Fruit fly (Drosophila melanogaster): ENCODE results near the gene CG6845.

Gene CG6845

dm6 chr3L:129311-129816 lies 16.9 kb upstream of the CG6845 start, which contains the start of gene Pdk1 (continued):
- TF ChIP-seq Mrtf (GFP tag; IDR thresholded peaks at IDR 0.05) (no peak), ap (GFP tag; IDR thresholded peaks at IDR 0.05) (no peak), CG9215 (GFP tag; IDR thresholded peaks at IDR 0.05) (no peak), sd (tag; optimal IDR thresholded peaks at IDR 0.05) (peak; percentile 91), Optix (GFP tag; IDR thresholded peaks at IDR 0.05) (no peak), chinmo (GFP tag; IDR thresholded peaks at IDR 0.05; ENCODE audit: partially characterized antibody) (peak; percentile 84; the same call in 2 of the 4 replicates), cg (GFP tag; optimal IDR thresholded peaks at IDR 0.05) (peak; percentile 23), CG32767 (GFP tag; IDR thresholded peaks at IDR 0.05) (peak; percentile 59; the same call in 1 of the 2 replicates), toy (GFP tag; IDR thresholded peaks at IDR 0.05) (no peak), CG5245 (GFP tag; optimal IDR thresholded peaks at IDR 0.05) (no peak), CG7839 (tag; optimal IDR thresholded peaks at IDR 0.05) (peak; percentile 34), Antp (GFP tag; optimal IDR thresholded peaks at IDR 0.05) (peak; percentile 19), tin (GFP tag; optimal IDR thresholded peaks at IDR 0.05) (no peak), stc (GFP tag; IDR thresholded peaks at IDR 0.05) (peak; percentile 41; the same call in 1 of the 2 replicates), Oaz (GFP tag; IDR thresholded peaks at IDR 0.05) (no peak), HmgZ (tag; optimal IDR thresholded peaks at IDR 0.05) (peak; percentile 34), lov (optimal IDR thresholded peaks at IDR 0.05) (no peak), lov (GFP tag; IDR thresholded peaks at IDR 0.05) (no peak), CG14441 (GFP tag; IDR thresholded peaks at IDR 0.05) (peak; percentile 10; the same call in 1 of the 2 replicates), CG10209 (GFP tag; optimal IDR thresholded peaks at IDR 0.05) (no peak), crol (GFP tag; IDR thresholded peaks at IDR 0.05) (peak; percentile 56; the same call in 1 of the 2 replicates), CG8924 (tag; optimal IDR thresholded peaks at IDR 0.05) (peak; percentile 5), kah (GFP tag; optimal IDR thresholded peaks at IDR 0.05) (peak; percentile 35), crp (GFP tag; optimal IDR thresholded peaks at IDR 0.05) (no peak), CG7556 (GFP tag; optimal IDR thresholded peaks at IDR 0.05) (no peak), CG13624 (GFP tag; optimal IDR thresholded peaks at IDR 0.05) (peak; percentile 19), CG4328 (GFP tag; optimal IDR thresholded peaks at IDR 0.05) (peak; percentile 41), Myb (GFP tag; optimal IDR thresholded peaks at IDR 0.05) (no peak), Rfx (GFP tag; IDR thresholded peaks at IDR 0.05) (peak; percentile 10; the same call in 1 of the 2 replicates), CG12299 (tag; optimal IDR thresholded peaks at IDR 0.05) (peak; percentile 1), Gug (GFP tag; IDR thresholded peaks at IDR 0.05) (no peak), CG17829 (tag; optimal IDR thresholded peaks at IDR 0.05) (peak; percentile 64), CG14050 (GFP tag; IDR thresholded peaks at IDR 0.05) (no peak), CG1832 (GFP tag; optimal IDR thresholded peaks at IDR 0.05) (no peak), CG17359 (tag; optimal IDR thresholded peaks at IDR 0.05) (peak; percentile 37), B-H1 (GFP tag; IDR thresholded peaks at IDR 0.05) (no peak), CG6175 (GFP tag; IDR thresholded peaks at IDR 0.05) (no peak), nmo (GFP tag; optimal IDR thresholded peaks at IDR 0.05) (no peak), CG6683 (GFP tag; optimal IDR thresholded peaks at IDR 0.05) (no peak), CG8281 (tag; optimal IDR thresholded peaks at IDR 0.05) (no peak), tup (GFP tag; optimal IDR thresholded peaks at IDR 0.05) (no peak), CG4707 (GFP tag; optimal IDR thresholded peaks at IDR 0.05) (peak; percentile 49), CG18011 (GFP tag; optimal IDR thresholded peaks at IDR 0.05) (no peak), CG31365 (tag; optimal IDR thresholded peaks at IDR 0.05) (no peak), CG11093 (GFP tag; IDR thresholded peaks at IDR 0.05) (no peak), tgo (GFP tag; IDR thresholded peaks at IDR 0.05) (no peak), CG33213 (GFP tag; optimal IDR thresholded peaks at IDR 0.05) (no peak), bcd (GFP tag; optimal IDR thresholded peaks at IDR 0.05) (no peak), CG32532 (GFP tag; IDR thresholded peaks at IDR 0.05) (peak; percentile 45; the same call in 1 of the 2 replicates), trem (tag; optimal IDR thresholded peaks at IDR 0.05) (no peak), CG31388 (GFP tag; optimal IDR thresholded peaks at IDR 0.05) (no peak)

All from whole organism, embryonic.